Worm (Caenorhabditis elegans): Measurements from ENCODE around the gene W09G10.9.
"Not testable (repeated sequence)": the region's sequence is repeated elsewhere in the genome, so short reads cannot be mapped to it uniquely, and the experiment has no call there.

Gene W09G10.9

DNA sequence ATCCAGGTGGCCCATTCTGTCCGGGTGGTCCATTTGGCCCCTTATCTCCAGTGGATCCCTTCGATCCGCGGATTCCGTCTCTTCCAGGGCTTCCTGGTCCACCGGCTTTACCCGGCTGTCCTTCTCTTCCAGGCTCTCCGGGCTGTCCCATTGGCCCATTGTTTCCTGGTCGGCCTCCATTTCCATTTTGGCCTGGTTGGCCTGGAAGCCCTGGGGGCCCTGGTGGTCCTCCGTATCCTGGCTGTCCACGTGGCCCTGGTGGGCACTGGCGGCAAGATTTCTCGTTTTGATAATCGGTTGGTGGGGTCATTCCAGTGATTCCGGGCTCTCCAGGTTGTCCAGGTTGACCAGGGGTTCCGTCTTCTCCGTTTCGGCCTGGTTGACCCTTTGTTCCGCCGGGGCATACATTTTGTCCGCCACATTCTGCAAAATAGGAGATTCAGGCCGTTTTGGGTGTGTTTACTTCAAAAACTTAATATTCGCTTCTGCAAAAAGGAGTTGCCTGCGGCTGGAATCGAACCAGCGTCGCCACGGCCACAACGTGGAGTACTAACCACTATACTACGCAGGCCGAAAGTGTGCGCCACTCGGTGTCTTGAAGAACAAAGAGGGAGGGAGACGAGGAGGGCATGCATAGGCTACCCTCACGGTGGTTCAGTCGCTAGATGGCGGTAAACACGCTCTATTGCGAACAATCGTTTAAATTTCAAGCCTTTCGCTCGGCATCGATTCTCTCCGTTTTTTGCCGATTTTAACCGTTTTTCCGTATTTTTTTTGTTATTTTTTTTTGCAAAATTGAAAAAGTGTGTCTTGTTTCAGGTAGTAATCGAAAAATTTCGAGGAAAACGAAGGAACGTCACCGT, at the start of gene W09G10.9:
Gene W09G10.9, plus strand, starts transcription at position 813 of the 863 bp plus-strand sequence.
- no peak for TF ChIP-seq unc-62 (GFP tag; optimal IDR thresholded peaks at IDR 0.05)

DNA sequence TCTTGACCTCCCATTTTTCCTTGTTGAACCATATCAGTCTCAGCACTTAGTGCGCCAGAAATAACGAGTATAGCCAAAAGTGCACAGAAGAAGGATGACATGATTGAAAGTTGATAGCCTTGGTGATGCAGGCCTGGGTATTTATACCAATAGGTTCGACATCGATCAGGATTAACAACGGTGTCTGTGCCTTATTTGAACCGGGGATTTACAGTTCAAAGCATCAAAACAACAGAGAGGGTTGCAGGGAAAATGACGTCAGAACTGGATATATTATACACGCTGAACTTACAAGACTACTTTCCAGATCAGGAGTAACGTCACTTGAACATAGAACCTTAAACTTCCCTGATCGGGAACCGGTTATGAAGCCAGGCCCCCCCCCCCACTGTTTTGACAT, 49.3 kb upstream of the W09G10.9 start, which contains the start of gene Y49F6B.12:
Gene Y49F6B.12, minus strand, starts transcription at position 101 of the 400 bp plus-strand sequence.
- TF ChIP-seq unc-62 (GFP tag; optimal IDR thresholded peaks at IDR 0.05) = no peak

DNA sequence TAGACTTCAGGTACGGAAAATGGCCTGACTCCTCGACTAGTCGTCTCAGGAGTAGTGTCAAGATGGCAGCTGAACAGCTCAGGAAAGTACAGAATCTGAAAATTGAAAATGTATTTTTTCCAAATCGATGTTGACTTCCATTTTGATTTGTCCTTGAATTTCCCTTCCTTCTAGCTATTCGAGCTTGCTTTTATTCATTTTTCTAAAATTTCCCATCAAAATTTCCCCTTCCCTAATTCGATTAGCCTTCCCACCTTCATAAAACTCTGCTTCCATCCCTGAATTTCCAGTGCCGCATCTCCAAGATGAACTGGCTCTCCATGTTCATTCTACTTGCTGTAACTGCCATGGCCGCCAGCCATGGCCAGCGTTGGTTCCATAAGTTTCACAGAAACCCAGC, 48.8 kb upstream of the W09G10.9 start, which contains the start of gene Y49F6B.6:
Gene Y49F6B.6, plus strand, starts transcription at position 301 of the 400 bp plus-strand sequence.
- no peak for TF ChIP-seq unc-62 (GFP tag; optimal IDR thresholded peaks at IDR 0.05)

DNA sequence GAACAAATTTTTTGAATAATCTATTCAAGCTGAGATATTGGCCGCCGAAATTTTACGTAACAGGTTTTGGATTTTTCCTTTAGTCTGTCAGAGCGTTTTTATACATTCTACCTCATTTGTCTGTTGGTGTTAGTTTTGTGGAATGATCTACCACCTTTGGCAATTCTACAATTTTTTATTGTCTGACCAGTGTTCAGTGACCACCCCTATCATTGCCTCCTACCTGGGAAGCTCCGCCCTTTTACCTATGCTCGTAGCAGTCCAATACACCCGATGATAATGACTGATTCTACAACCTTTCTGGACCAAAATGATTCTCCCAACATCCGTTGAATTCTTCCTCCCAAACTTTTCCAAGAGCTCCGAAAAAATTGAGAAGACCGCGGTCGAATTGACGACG, 47.9 kb upstream of the W09G10.9 start, which contains the start of gene sdz-32:
Gene sdz-32, plus strand, starts transcription at position 301 of the 400 bp plus-strand sequence.
- TF ChIP-seq unc-62 (GFP tag; optimal IDR thresholded peaks at IDR 0.05) = no peak

DNA sequence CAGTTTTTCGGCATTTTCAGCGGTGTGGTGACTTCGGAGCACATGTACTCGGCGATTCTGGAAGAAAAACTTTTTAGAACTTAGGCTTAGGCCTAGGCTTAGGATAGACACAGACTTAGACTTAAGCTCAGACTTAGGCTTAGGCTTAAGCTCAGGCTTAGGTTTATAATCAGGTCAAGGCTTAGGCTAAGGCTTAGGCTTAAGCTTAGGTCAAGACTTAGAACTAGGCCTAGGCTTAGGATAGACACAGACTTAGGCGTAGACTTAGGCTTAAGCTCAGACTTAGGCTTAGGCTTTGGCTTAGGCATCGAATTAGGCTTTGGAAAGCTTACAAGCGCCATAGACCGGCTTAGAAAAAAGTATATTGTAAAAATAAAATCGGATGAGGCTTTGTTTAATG, 45.1 kb upstream of the W09G10.9 start:
- no peak for TF ChIP-seq unc-62 (GFP tag; optimal IDR thresholded peaks at IDR 0.05)

DNA sequence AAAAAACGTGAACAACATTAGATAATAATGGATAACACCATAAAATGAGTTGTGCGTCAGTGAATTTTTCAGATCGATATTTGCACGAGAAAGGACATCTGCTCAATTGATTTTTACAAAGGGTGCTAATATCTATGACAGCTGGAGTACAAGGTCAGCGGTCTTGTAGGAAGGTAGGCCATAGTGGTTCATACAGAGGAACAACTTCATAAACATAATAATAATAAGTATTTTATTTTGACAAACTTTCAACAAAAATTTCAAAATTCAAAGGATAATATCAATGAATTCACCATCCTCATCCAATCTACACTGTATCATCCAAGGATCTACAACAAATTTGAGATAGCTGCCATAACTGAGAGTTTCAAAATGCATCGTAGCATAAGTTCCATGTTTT, 44.4 kb upstream of the W09G10.9 start, which contains the start of gene fbxb-104:
Gene fbxb-104, minus strand, starts transcription at position 101 of the 400 bp plus-strand sequence.
- TF ChIP-seq unc-62 (GFP tag; optimal IDR thresholded peaks at IDR 0.05) = no peak

DNA sequence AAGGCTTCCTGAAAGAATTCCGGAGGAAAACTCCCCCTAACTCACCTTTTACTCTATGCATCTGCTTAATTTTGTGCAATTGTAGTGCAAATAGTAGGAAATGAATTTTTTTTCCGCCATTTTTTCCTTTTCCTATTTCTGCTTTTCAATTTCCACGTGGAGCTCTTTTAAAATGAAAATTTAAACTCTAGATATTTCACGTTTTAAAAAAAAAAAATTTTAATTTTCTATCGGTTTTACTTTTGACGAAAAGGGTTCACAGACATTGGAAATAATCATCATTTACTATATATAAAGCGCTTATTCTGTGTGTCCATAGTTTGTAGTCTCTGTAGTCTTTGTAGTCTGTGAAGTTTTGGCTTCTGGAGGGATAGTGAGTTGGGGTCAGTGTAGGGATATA, 40.0 kb upstream of the W09G10.9 start, which contains the start of gene Y49F6B.8:
Gene Y49F6B.8, minus strand, starts transcription at position 101 of the 400 bp plus-strand sequence.
- no peak for TF ChIP-seq unc-62 (GFP tag; optimal IDR thresholded peaks at IDR 0.05)

DNA sequence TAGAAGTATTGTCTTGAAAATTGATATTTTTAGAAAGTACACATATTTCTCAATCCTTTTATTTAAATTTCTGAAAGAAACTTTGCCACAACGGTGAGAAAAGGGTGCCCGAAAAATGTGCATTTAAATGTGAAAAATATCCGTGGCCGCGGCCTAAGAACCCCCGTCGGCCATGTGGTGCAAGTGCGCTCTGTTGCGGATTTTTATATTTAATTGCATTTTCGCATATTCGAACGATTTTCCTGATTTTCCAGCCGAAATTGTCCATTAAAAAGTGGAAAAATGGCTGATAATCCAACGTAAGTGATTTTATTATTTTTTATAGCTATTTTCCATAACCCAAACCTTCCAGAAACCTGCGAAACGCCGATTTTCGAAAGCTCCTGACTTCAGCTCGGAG, 39.4 kb upstream of the W09G10.9 start, which contains the start of gene smu-2:
Gene smu-2, plus strand, starts transcription at position 178 of the 400 bp plus-strand sequence.
- TF ChIP-seq unc-62 (GFP tag; optimal IDR thresholded peaks at IDR 0.05) = no peak

DNA sequence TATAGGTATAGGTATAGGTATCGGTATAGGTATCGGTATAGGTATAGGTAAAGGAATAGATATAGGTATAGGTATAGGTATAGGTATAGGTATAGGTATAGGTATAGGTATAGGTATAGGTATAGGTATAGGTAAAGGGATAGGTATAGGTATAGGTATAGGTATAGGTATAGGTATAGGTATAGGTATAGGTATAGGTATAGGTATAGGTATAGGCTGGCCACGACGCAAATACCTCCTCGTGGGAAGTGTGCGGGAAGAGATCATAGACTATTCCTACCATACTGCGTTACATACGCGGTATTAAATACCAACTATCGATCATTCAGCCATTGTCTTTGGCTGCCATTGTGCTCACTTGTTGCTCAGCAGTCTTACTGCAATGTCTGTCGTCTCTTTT, 30.8 kb upstream of the W09G10.9 start, which contains the start of gene fbxb-112:
Gene fbxb-112, plus strand, starts transcription at position 301 of the 400 bp plus-strand sequence.
- TF ChIP-seq unc-62 (GFP tag; optimal IDR thresholded peaks at IDR 0.05) = not testable (repeated sequence)

DNA sequence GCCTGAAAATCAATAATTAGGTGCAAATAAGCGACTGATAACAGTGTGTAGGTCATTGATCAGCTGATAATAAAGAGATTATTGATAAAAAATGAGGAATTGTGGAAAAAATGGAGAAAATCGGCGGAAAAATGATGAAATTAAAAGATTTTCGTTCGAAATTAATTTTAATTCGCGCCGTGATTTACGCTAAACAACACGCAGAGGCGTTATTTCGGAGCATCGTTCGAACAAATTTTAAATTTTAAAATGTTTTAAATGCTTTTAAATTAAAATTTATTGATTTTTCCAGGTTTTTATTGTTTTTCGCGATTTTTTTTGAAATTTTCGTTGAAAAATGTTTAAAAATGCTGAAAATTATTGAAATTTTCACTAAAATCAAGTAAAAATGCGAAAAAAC, 22.2 kb upstream of the W09G10.9 start, which contains the start of gene Y49F6B.9:
Gene Y49F6B.9, minus strand, starts transcription at position 2 of the 400 bp plus-strand sequence.
- no peak for TF ChIP-seq unc-62 (GFP tag; optimal IDR thresholded peaks at IDR 0.05)

DNA sequence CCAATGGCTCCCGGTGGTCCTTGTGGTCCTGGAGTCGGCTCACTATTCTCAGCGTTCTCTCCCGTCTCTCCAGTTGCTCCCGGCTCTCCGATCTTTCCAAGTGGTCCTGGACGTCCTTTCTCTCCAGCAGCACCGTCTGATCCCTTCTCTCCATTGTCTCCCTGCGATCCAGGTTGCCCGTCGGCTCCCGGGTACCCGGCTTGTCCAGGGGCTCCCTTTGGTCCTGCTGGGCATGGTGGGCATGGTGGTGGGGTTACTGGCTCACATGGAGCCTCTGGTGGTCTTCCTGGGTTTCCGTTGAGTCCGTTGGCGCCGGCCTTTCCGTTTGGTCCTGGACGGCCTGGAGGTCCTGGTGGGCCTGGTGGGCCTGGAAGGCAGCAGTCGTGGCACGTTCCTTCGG, 21.2 kb upstream of the W09G10.9 start:
- TF ChIP-seq unc-62 (GFP tag; optimal IDR thresholded peaks at IDR 0.05) = no peak

DNA sequence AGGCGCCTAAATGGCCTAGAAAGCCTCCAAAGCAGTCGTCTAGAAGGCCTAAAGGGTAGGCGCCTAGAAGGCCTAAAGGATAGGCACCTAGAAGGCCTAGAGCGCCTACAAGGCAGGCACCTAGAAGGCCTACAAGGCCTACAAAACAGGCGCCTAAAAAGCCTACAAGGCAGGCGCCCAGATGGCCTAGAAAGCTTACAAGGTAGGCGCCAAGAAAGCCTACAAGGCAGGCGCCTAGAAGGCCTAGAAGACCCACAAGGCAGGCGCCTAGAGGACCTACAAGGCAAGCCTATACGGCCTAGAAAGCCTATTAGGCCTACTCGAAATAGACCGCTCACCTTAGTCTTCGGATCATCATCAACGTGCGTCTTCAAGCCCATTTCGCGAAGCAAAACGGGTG, 19.6 kb upstream of the W09G10.9 start:
- no peak for TF ChIP-seq unc-62 (GFP tag; optimal IDR thresholded peaks at IDR 0.05)

DNA sequence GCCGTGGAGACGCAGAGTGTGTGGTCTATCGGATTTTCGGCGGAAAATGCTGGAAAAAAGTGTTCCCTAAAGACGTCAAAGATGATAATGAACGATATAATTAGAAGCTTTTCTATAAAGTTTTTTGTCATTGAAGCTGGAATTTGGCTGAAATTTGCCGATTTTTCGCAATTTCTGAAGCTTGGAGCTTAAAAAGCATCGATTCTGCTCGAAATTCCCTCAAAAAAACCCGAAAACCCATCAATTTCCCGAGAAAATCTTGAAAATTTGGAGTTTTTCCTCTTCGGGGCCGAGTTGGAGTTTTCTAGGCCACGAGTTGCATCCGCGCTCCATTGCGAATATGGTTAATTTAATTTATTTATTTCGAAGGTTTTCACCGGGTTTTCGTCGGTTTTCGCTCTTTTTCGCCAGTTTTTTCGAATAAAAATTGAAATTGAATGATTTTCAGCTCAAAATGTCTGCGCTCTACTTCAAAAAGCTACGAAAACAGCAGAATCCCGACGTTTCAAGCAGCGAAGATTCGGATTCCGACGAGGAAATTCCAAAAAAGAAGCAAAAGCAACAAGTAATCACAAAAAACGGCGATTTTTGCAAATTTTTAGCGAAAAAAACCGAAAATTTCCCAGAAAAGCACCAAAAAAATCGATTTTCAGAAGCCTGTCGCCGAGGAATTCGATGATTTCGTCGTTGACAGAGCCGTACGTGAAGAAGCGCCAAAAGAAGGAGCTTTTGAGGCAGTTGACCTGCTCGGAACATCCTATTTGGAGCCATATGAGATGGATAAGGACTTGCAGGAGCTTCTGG, 18.9 kb upstream of the W09G10.9 start, which contains the start of the genes col-71 and Y49F6B.2:
Gene col-71, minus strand, starts transcription at position 51 of the 804 bp plus-strand sequence.
Gene Y49F6B.2, plus strand, starts transcription at position 449 of the 804 bp plus-strand sequence.
- no peak for TF ChIP-seq unc-62 (GFP tag; optimal IDR thresholded peaks at IDR 0.05)

DNA sequence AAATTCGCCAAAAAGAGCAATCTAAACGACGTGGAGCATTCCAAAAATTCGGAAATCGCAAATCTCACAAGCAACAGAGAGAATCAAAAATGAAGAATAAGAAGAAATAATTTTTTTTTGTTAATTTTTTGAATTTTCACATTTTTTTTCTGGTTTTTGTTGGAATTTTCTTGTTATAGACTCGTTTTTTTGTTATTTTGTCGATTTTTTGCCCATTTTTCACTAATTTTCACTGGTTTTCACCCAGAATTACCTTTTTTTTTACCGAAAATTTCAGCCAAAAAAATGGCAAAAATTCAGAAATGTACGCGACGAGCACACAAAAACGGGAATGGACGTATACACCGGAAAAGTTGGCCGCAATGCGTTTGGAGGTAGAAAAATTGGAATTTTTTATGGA, 16.9 kb upstream of the W09G10.9 start, which contains the start of gene cyh-1:
Gene cyh-1, plus strand, starts transcription at position 301 of the 400 bp plus-strand sequence.
- no peak for TF ChIP-seq unc-62 (GFP tag; optimal IDR thresholded peaks at IDR 0.05)

DNA sequence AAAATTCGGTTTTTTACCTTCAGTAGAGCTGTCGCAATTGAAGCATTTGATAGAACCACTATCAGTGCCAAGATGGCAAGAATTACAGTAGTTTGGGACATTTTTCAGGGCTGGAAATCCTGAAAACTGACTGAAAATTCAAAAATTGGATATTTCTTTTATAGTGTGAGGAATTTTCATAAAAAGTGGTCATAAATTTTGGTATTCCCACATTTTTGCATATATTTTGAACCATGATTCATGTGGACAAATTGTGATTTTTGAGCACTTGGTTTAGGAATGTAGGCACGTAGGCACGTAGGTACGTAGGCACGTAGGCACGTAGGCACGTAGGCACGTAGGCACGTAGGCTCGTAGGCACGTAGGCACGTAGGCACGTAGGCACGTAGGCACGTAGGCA, 9.4 kb upstream of the W09G10.9 start, which contains the start of gene Y49F6B.19:
Gene Y49F6B.19, minus strand, starts transcription at position 101 of the 400 bp plus-strand sequence.
- TF ChIP-seq unc-62 (GFP tag; optimal IDR thresholded peaks at IDR 0.05) = no peak

Data from whole organism, dauer.